Worm (Caenorhabditis elegans): ENCODE measurements around the gene C03B1.14.

Gene C03B1.14

DNA sequence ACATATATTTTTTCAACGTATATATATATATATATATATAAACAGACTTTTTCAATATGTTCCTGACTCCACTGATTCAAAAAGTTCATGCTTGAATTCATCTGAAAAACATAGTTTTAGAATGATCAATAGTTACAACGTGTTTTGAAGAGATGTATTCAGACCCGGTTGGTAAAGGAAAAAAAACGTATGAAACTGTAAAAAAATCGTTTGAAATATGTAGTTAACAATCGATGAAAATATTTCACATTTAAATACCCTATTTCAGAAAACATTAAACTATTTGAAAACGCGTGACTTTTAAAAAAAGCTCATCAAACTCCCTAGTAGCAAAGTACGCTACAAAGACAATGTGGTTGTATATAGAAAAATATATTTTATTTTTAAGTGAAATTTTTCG lies at the start of gene C03B1.14:
C03B1.14 (minus strand) TSS at position 101 of the 400 bp plus-strand sequence.
- no peak for TF ChIP-seq unc-62 (GFP tag; optimal IDR thresholded peaks at IDR 0.05)

DNA sequence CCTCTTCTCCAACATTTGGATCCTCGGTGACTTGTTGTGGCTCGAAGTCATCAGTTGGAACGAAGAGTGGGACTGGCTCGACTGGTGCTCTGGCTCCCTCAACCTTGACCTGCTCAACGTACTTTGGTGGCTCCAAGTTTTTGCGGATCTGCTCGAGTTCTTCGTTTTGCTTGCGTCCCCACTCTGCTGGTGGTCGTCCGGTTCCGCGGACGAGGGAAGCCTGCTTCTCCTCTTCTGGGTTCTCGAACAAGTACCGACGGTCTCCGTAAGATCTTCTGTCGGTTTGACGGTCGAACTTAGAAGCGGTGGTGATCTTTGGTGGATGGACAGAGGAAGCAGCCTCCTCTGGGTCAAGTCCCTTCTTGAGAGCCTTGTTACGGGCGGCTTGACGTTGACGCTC lies 48.2 kb upstream of the C03B1.14 start:
- TF ChIP-seq unc-62 (GFP tag; optimal IDR thresholded peaks at IDR 0.05), result no peak

DNA sequence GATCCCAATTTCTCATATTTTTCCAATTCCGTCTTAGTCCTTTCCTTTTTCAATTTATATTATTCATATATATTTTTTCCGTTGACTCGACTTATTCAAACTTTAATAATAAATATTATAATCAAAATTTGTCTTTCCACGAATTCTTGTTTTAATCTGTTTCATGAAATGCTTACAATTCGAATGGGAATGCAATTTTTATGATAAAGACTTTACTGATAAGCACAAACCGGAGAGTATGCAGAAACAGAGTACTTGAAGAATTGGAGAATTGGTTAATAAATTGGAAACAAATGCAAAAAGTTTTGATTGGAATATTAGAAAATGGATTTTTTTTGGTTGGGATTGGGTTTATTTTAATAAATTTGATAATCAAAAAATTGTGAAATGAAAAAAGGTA lies 47.7 kb upstream of the C03B1.14 start:
- no peak for TF ChIP-seq unc-62 (GFP tag; optimal IDR thresholded peaks at IDR 0.05)

DNA sequence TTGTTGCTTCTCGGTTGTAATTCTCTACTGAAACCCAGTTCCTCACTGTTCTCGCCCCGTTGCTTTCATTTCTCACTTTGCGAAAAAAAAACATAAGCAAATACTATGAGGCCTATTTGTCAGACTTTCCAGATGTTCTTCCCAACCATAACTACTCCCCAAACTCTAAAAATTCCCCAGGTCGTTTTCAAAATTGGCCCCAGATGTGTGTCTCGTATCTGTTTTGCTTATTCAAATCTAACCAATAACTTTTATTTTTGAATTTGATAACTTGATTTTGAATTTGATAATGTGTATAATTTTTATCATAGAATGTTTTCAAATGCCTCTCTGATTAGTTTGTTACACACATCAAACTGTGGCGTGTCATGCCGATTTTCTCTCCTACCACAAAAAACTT lies 47.2 kb upstream of the C03B1.14 start:
- TF ChIP-seq unc-62 (GFP tag; optimal IDR thresholded peaks at IDR 0.05), result no peak

DNA sequence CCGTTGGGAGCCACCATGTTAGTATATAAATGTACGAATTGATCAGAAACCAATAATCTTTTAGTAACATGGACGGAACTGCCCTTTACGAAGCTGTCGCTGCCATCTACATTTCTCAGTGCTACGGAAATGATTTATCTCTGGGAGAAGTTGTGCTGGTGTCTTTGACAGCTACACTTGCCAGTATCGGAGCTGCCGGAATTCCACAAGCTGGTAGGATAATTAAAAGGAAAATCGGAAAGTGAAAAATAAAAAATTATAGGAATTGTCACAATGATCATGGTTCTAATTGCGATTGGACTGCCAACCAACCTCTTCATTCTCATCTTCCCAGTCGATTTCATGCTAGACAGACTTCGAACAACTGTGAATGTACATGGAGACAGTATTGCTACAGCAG lies 45.3 kb upstream of the C03B1.14 start:
- TF ChIP-seq unc-62 (GFP tag; optimal IDR thresholded peaks at IDR 0.05), result no peak

DNA sequence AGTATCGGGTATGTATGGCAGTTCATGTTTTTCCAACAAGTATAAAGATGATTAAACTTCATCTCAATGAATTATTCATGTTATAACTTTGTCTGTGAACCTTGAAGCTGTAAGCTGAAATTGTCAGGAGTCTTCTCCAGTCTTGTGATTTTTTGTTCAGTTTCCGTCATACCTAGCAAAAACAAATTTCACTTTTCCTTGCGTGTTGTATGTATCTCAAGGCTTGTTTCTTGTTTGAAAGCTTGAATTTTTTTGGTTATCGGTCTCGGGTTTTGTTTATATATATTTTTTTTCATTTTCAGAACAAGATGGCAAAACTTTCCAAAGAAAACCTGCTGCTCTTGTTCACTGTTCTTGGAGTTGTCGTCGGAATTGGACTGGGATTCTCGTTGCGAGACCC lies 42.6 kb upstream of the C03B1.14 start, which contains the start of gene glt-4:
glt-4 (plus strand) TSS at position 301 of the 400 bp plus-strand sequence.
- no peak for TF ChIP-seq unc-62 (GFP tag; optimal IDR thresholded peaks at IDR 0.05)

DNA sequence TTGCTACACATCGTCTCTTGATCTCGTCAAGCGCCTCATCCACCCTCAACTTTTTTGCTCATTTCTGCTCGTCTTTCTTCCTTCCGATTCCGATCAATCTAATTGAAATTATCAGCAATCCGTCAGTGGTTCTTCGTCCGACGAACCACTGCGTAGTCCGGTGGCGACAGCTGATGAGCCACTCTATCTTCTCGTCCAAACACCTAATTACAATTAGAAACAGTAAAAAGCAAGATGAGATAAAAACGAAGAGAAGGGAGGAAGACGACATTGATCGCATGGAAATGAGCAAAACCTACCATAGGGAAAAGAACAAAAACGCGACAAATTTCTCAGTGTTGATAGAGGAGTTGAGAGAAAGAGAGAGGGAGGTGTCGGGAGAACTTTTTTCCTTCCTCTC lies 38.9 kb upstream of the C03B1.14 start:
- TF ChIP-seq unc-62 (GFP tag; optimal IDR thresholded peaks at IDR 0.05), result no peak

DNA sequence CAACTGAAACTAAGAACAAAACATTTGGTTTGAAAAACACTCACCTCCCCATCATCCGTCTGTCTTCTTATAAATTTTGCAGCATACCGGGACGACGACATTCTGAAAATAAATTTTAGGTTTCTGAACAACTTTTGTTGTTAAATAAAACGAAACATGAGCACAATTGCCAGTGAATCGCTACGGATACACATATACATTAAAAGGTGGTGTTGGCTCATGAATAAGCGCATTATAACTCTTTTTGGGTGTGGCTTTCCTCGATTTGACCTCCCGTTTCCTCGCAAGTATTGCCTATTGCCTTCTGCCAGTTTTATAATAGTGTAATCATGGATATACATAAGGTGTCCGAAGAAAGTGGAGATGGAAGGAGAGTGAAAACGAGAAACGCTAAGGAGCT lies 30.9 kb upstream of the C03B1.14 start, which contains the start of gene igcm-2:
igcm-2 (minus strand) TSS at position 101 of the 400 bp plus-strand sequence.
- no peak for TF ChIP-seq unc-62 (GFP tag; optimal IDR thresholded peaks at IDR 0.05)

DNA sequence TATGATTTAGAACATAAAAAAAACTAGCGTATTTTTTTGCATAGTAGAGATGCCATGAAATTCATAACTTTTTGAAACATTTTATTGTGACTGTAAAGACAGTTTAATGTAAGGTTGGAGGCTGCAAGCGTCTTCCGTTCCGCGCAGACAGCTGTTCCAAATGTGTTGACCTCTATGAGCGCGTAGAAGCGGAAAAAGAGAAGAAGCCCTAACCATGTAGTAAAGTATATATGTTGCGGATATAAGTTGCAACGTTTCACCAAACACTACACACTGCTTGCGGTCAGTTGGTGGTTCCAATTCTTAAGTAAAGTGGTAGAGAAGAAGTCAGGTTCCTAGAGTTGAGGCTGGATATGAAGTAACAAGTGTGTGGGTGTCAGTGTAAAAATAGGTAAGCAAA lies 28.1 kb upstream of the C03B1.14 start:
- no peak for TF ChIP-seq unc-62 (GFP tag; optimal IDR thresholded peaks at IDR 0.05)

DNA sequence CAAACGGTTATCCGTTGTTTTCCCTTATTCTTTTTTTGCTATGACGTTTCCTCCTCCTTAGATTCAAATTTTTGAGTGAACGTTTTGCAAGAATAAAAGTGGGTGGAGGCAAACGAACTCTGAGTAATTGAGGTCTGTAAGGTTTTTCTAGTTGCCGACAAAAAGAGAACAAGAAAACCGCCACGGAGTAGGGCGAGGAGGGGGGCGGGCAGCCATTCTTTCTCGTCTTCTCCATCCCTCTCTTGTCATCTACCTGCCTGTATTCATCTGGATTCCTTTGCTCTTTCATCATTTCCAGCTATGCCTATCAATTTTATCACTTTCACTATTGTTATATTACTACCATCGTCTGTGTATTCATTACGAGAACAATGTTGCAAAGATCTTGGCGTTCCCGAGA lies 24.6 kb upstream of the C03B1.14 start, which contains the start of gene igdb-3:
igdb-3 (plus strand) TSS at position 301 of the 400 bp plus-strand sequence.
- TF ChIP-seq unc-62 (GFP tag; optimal IDR thresholded peaks at IDR 0.05), result no peak

DNA sequence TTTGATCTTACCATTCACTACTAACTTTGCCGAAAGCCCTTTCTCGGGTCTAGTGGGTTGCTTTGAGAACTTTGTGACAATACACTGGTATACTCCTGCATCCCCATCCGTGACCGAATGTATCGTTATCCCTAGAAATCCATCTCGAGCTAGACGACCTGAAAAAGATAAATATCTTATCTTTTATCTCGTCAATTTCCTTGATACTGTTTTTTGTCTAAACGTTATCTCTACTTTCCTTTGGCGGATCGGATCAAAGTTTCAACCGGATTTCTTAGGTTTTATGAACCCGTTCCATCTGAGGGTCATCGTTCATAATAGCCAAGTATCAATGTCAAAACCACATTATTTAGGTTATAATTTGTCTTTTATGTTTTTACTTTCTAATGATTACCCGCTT lies 24.0 kb upstream of the C03B1.14 start:
- TF ChIP-seq unc-62 (GFP tag; optimal IDR thresholded peaks at IDR 0.05), result no peak

DNA sequence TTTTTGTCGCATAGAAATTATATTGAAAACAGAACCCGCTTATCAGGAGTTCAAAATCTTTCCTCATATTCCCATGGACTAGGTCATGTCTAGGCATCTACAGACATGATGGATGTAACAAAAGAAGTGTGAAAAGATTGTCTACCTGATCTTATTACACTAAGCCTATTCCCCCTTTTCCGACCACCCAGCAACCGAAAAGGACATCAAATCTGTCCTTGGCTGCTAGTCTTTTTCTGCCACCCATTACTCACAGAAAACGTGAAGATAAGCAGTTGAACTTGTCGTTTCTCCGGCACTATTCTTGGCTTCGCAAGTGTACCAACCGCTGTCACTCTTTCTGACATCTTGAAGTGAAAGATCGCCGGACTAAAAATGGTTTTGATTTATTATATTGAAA lies 22.4 kb upstream of the C03B1.14 start:
- TF ChIP-seq unc-62 (GFP tag; optimal IDR thresholded peaks at IDR 0.05), result no peak

DNA sequence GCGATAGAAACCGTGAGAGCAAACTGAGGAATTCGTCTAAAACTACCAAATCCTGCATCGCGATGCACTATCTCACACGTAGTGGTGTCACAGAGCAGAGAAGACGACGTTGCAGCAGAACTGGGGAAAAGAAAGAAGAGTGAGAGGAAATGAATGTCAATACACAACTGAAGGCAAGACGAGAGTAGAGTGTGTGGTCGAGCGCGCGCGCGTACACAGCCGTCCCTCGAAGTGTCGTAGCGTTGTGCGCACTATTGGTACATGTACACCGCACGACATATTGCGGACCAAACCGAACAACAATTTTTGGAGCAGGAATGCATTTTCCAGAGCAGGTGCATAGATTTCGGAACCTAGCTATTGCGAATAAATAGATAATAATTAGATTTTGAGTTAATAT lies 17.8 kb upstream of the C03B1.14 start:
- no peak for TF ChIP-seq unc-62 (GFP tag; optimal IDR thresholded peaks at IDR 0.05)

DNA sequence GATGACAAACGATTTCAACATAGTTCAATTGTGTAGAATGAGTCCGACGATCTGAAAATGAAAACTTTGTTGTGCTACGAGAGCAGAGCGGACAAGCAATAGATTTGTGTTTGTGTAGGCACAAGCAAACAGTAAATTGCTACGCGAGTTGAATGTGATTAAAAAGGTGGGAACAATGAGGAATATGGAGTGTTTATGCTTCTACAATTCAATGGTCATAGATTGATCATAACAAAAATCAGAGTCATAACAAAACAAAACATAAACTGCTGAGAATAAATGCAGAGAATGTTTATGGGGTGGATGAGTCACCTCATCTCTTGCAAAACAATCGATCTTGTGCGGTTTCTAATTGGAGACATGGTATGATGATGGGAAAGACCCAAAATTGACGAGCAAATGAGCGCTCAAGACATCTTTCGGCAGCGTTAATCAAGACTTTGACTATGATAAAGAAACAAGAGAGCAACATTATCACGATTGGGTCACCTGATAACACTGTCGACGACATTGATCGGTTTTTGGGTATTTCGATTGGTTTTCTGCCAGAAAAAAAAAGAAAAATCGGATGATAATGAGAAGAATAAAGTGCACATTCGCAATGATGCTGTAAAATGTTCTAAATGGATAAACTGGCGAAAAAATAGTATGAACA lies 17.2 kb upstream of the C03B1.14 start, which contains the start of gene lmp-1:
lmp-1 (minus strand) TSS at position 51 of the 655 bp plus-strand sequence.
- no peak for TF ChIP-seq unc-62 (GFP tag; optimal IDR thresholded peaks at IDR 0.05)

DNA sequence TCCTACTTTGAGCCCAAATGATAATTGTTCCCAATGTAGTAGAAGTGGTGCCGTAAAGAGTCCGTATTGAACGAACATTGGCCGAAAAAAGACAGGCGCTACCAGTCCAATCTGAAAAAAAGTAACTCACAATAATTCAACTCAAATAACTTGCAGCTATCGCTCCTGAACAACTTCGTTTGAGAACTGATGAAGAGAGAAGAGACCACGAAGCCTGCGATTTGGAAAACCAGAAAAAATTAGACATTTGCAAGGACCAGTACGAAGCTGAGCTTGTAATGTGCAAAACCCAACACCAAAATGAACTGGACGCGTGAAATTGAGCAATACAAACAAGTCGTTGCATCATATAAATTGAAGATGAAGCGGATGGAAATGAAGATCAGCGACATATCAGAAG lies 13.9 kb upstream of the C03B1.14 start, which contains the start of gene C03B1.1:
C03B1.1 (plus strand) TSS at position 301 of the 400 bp plus-strand sequence.
- no peak for TF ChIP-seq unc-62 (GFP tag; optimal IDR thresholded peaks at IDR 0.05)

DNA sequence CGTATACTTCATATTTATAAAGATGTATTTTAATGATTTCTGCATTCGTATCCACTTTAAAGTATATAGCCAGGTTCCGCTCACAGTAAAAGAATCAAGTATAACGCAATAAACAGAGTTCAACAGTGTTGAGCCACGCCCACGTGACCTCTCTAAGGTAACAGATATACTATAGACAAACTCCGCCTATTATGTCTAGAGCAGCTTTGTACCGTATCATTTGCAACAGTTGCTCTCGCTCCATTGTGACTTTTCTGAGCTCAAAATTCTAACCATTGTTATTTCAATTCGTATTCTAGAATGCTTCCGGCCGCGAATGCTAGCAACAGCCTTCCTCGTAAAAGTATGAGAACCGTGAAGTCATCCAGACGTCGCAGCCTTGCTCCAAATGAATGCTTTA lies 12.8 kb upstream of the C03B1.14 start, which contains the start of gene C03B1.17:
C03B1.17 (plus strand) TSS at position 301 of the 400 bp plus-strand sequence.
- TF ChIP-seq unc-62 (GFP tag; optimal IDR thresholded peaks at IDR 0.05), result no peak

Measured in whole organism, dauer.